Worm (Caenorhabditis elegans): ENCODE data around the gene znf-207.
A peak's percentile ranks its signal among the peaks of the same experiment; 100 is the strongest.

Gene znf-207

DNA sequence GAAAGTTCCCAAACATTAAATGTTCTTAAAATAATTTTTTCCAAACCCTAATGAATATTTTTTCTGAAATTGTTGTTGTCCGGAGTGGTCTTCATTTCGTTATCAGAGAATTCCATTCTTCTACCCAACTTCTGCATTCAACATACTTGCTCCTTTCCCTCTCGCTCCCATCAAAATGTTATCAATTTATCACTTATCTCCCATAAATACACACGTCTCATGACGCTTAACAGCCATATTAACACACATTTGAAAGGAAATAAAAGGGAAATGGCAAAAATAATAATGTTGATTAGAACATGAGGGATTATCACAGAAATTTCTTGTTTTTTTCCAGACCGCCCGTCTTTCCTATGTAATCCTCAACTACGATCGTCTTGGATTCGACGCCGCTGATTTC, 21.8 kb upstream of the znf-207 start (continued):
- no peak for TF ChIP-seq mxl-2 (GFP tag; conservative IDR thresholded peaks at IDR 0.05)
- TF ChIP-seq attf-4 (tag; optimal IDR thresholded peaks at IDR 0.05): no peak
- no peak for TF ChIP-seq Y48G9A.11 (GFP tag; IDR thresholded peaks at IDR 0.05)
- TF ChIP-seq ces-1 (GFP tag; optimal IDR thresholded peaks at IDR 0.05): no peak
- TF ChIP-seq Y5F2A.4 (GFP tag; optimal IDR thresholded peaks at IDR 0.05): no peak
- TF ChIP-seq lin-1 (GFP tag; IDR thresholded peaks at IDR 0.05): peak; percentile 57; the same call in 1 of the 2 replicates
- TF ChIP-seq ceh-62 (tag; optimal IDR thresholded peaks at IDR 0.05): no peak
- no peak for TF ChIP-seq ama-1 (optimal IDR thresholded peaks at IDR 0.05)
- TF ChIP-seq ceh-32 (tag; optimal IDR thresholded peaks at IDR 0.05; ENCODE audit: poor library complexity): no peak
- no peak for TF ChIP-seq lsy-2 (tag; optimal IDR thresholded peaks at IDR 0.05)
- peak; percentile 80 for TF ChIP-seq dmd-6 (GFP tag; IDR thresholded peaks at IDR 0.05)
- no peak for TF ChIP-seq nhr-41 (GFP tag; IDR thresholded peaks at IDR 0.05)
- no peak for TF ChIP-seq unc-39 (tag; optimal IDR thresholded peaks at IDR 0.05)
- no peak for TF ChIP-seq hmg-1.1 (GFP tag; IDR thresholded peaks at IDR 0.05)
- TF ChIP-seq nhr-42 (GFP tag; IDR thresholded peaks at IDR 0.05): no peak
- TF ChIP-seq ztf-11 (tag; optimal IDR thresholded peaks at IDR 0.05): no peak
- TF ChIP-seq T26A8.4 (GFP tag; IDR thresholded peaks at IDR 0.05): no peak; the same call in 1 of the 2 replicates
- no peak for TF ChIP-seq snpc-1.2 (GFP tag; IDR thresholded peaks at IDR 0.05)
- TF ChIP-seq saeg-2 (GFP tag; IDR thresholded peaks at IDR 0.05): no peak
- no peak for TF ChIP-seq R02D3.7 (tag; optimal IDR thresholded peaks at IDR 0.05)
- peak; percentile 90 for TF ChIP-seq dve-1 (tag; optimal IDR thresholded peaks at IDR 0.05; ENCODE audit: insufficient read depth)
- no peak for TF ChIP-seq madf-9 (GFP tag; conservative IDR thresholded peaks at IDR 0.05)
- TF ChIP-seq tra-1 (GFP tag; IDR thresholded peaks at IDR 0.05): peak; percentile 62
- TF ChIP-seq gei-8 (GFP tag; optimal IDR thresholded peaks at IDR 0.05): no peak
- no peak for TF ChIP-seq zag-1 (tag; optimal IDR thresholded peaks at IDR 0.05)
- no peak for TF ChIP-seq daf-19 (GFP tag; conservative IDR thresholded peaks at IDR 0.05)
- no peak for TF ChIP-seq Y75B8A.6 (GFP tag; IDR thresholded peaks at IDR 0.05)
- no peak for TF ChIP-seq ztf-7 (tag; optimal IDR thresholded peaks at IDR 0.05)
- TF ChIP-seq mxl-3 (GFP tag; optimal IDR thresholded peaks at IDR 0.05): peak; percentile 36
- no peak for TF ChIP-seq dmd-9 (GFP tag; IDR thresholded peaks at IDR 0.05)
- no peak for TF ChIP-seq F37D6.2 (tag; optimal IDR thresholded peaks at IDR 0.05)
- TF ChIP-seq rbr-2 (tag; optimal IDR thresholded peaks at IDR 0.05): no peak
- no peak for TF ChIP-seq lin-13 (GFP tag; optimal IDR thresholded peaks at IDR 0.05)
- no peak for TF ChIP-seq vab-7 (GFP tag; IDR thresholded peaks at IDR 0.05)
- TF ChIP-seq unc-62 (GFP tag; optimal IDR thresholded peaks at IDR 0.05 in 1 of 2): no peak
- no peak for TF ChIP-seq unc-62 (tag; optimal IDR thresholded peaks at IDR 0.05)
- TF ChIP-seq dpl-1 (GFP tag; optimal IDR thresholded peaks at IDR 0.05): no peak
- no peak for TF ChIP-seq ctbp-1 (GFP tag; IDR thresholded peaks at IDR 0.05)
- TF ChIP-seq D1046.2 (GFP tag; IDR thresholded peaks at IDR 0.05): no peak
- TF ChIP-seq nhr-28 (tag; optimal IDR thresholded peaks at IDR 0.05): peak; percentile 88
- TF ChIP-seq php-3 (GFP tag; IDR thresholded peaks at IDR 0.05): peak; percentile 98
- TF ChIP-seq lin-39 (tag; optimal IDR thresholded peaks at IDR 0.05): no peak
- TF ChIP-seq lir-3 (tag; optimal IDR thresholded peaks at IDR 0.05): no peak
- TF ChIP-seq ZK337.2 (GFP tag; IDR thresholded peaks at IDR 0.05): no peak
- no peak for TF ChIP-seq fos-1 (tag; optimal IDR thresholded peaks at IDR 0.05)
- no peak for TF ChIP-seq lin-29 (GFP tag; IDR thresholded peaks at IDR 0.05)
- TF ChIP-seq Y105C5A.15 (GFP tag; IDR thresholded peaks at IDR 0.05): no peak
- TF ChIP-seq F44E2.7 (GFP tag; IDR thresholded peaks at IDR 0.05): no peak
- no peak for TF ChIP-seq nhr-102 (tag; optimal IDR thresholded peaks at IDR 0.05)
- TF ChIP-seq mdt-29 (GFP tag; IDR thresholded peaks at IDR 0.05): no peak
- TF ChIP-seq ceh-44 (GFP tag; IDR thresholded peaks at IDR 0.05): no peak
- no peak for TF ChIP-seq lim-7 (GFP tag; IDR thresholded peaks at IDR 0.05)
- TF ChIP-seq nhr-48 (tag; optimal IDR thresholded peaks at IDR 0.05): no peak
